Worm (Caenorhabditis elegans): ENCODE data around the gene ZK370.6.

- no peak for TF ChIP-seq ama-1 (optimal IDR thresholded peaks at IDR 0.05)
- no peak for TF ChIP-seq ama-1 (GFP tag; optimal IDR thresholded peaks at IDR 0.05)
- TF ChIP-seq him-1 (tag; optimal IDR thresholded peaks at IDR 0.05), result no peak
Observed at ce11 chrIII:8782744-8783143, 39.1 kb upstream of the ZK370.6 start.

Data from whole organism, young adult.